Fruit fly (Drosophila melanogaster) whole organism, embryonic: ENCODE results near the gene CG7907.

ENCODE experiments used
- BEAF-32 ChIP-seq: fragments of 200-800 bp; sonication (Bioruptor generic); optimal IDR thresholded peaks from 3 replicates; lab custom pipeline; 2017; ENCODE audit warnings: missing biosample characterization, missing genetic modification characterization, mild to moderate bottlenecking, moderate library complexity, missing genetic modification reagents
- CG12659 ChIP-seq: fragments of 200-800 bp; sonication (Bioruptor generic); optimal IDR thresholded peaks from 3 replicates; lab custom pipeline; 2017; ENCODE audit warnings: mild to moderate bottlenecking, missing biosample characterization, missing genetic modification reagents, missing genetic modification characterization
- CG13287 ChIP-seq: fragments of 200-800 bp; sonication (Bioruptor generic); IDR thresholded peaks from 2 replicates; pipeline ENCODE4 v1.3.6; 2022; ENCODE audit warnings: missing biosample characterization, missing genetic modification characterization; ENCODE audit not compliant: partially characterized antibody
- CG13624 ChIP-seq: fragments of 200-800 bp; sonication (Bioruptor generic); optimal IDR thresholded peaks from 2 replicates; lab custom pipeline; 2016; ENCODE audit warnings: missing biosample characterization, missing genetic modification characterization
- CG14441 ChIP-seq: fragments of 200-800 bp; sonication (Bioruptor generic); IDR thresholded peaks from 2 replicates; pipeline ENCODE4 v1.3.6; 2022; ENCODE audit warnings: missing biosample characterization, missing genetic modification characterization
- CG14860 ChIP-seq: fragments of 200-800 bp; sonication (Bioruptor generic); IDR thresholded peaks from 3 replicates; pipeline ENCODE4 v1.3.6; 2022; ENCODE audit warnings: missing biosample characterization, missing genetic modification characterization; ENCODE audit not compliant: partially characterized antibody
- CG15011 ChIP-seq: fragments of 200-800 bp; sonication (Bioruptor generic); optimal IDR thresholded peaks from 3 replicates; lab custom pipeline; 2018; ENCODE audit warnings: missing biosample characterization, mild to moderate bottlenecking, missing genetic modification characterization
- CG1647 ChIP-seq: fragments of 200-800 bp; sonication (Bioruptor generic); optimal IDR thresholded peaks from 3 replicates; lab custom pipeline; 2016; ENCODE audit warnings: missing biosample characterization, missing genetic modification characterization
- CG2120 ChIP-seq: fragments of 200-800 bp; sonication (Bioruptor generic); optimal IDR thresholded peaks from 3 replicates; lab custom pipeline; 2016; ENCODE audit warnings: missing biosample characterization, missing genetic modification characterization
- CG2678 ChIP-seq: fragments of 200-800 bp; sonication (Bioruptor generic); optimal IDR thresholded peaks from 3 replicates; lab custom pipeline; 2019; ENCODE audit warnings: missing biosample characterization, mild to moderate bottlenecking, missing genetic modification characterization, moderate library complexity
- CG3163 ChIP-seq: fragments of 200-800 bp; sonication (Bioruptor generic); optimal IDR thresholded peaks from 3 replicates; lab custom pipeline; 2016; ENCODE audit warnings: missing biosample characterization, missing genetic modification characterization
- CG3726 ChIP-seq: fragments of 200-800 bp; sonication (Bioruptor generic); IDR thresholded peaks from 3 replicates; pipeline ENCODE4, ENCODE4 v1.3.6; 2022; ENCODE audit warnings: missing biosample characterization, missing genetic modification characterization
- CG4854 ChIP-seq: fragments of 200-800 bp; sonication (Bioruptor generic); optimal IDR thresholded peaks from 2 replicates; lab custom pipeline; 2016; ENCODE audit warnings: missing biosample characterization, missing genetic modification characterization, inconsistent platforms
- CG6791 ChIP-seq: fragments of 200-800 bp; sonication (Bioruptor generic); IDR thresholded peaks from 3 replicates; pipeline ENCODE4 v1.3.6; 2022; ENCODE audit warnings: missing biosample characterization, missing genetic modification characterization; ENCODE audit not compliant: partially characterized antibody
- CG8089 ChIP-seq: fragments of 200-800 bp; sonication (Bioruptor generic); optimal IDR thresholded peaks from 3 replicates; lab custom pipeline; 2016; ENCODE audit warnings: missing biosample characterization, missing genetic modification characterization
- CG8281 ChIP-seq: fragments of 200-800 bp; sonication (Bioruptor generic); optimal IDR thresholded peaks from 2 replicates; lab custom pipeline; 2018; ENCODE audit warnings: missing biosample characterization, mild to moderate bottlenecking, missing genetic modification characterization, moderate library complexity
- CG8290 ChIP-seq, 3 experiments: fragments of 200-800 bp; sonication (Bioruptor generic); optimal IDR thresholded peaks; 2 replicates each; lab custom pipeline; 2016 to 2019; ENCODE audit warnings: missing biosample characterization in 3 of 3, missing genetic modification characterization in 3 of 3, mild to moderate bottlenecking in 2 of 3, moderate library complexity in 1 of 3
- CG9797 ChIP-seq: fragments of 200-800 bp; sonication (Bioruptor generic); optimal IDR thresholded peaks from 3 replicates; lab custom pipeline; 2018; ENCODE audit warnings: missing biosample characterization, mild to moderate bottlenecking, missing genetic modification characterization
- Fer1 ChIP-seq: fragments of 200-800 bp; sonication (Bioruptor generic); optimal IDR thresholded peaks from 2 replicates; lab custom pipeline; 2017; ENCODE audit warnings: missing biosample characterization, mild to moderate bottlenecking, missing genetic modification characterization
- Hr39 ChIP-seq: fragments of >200 bp; optimal IDR thresholded peaks from 2 replicates; lab custom pipeline; 2017
- MESR4 ChIP-seq: fragments of 200-800 bp; sonication (Bioruptor generic); optimal IDR thresholded peaks from 2 replicates; lab custom pipeline; 2018; ENCODE audit warnings: missing biosample characterization, mild to moderate bottlenecking, missing genetic modification characterization, moderate library complexity
- Meics ChIP-seq: fragments of 200-800 bp; sonication (Bioruptor generic); optimal IDR thresholded peaks from 2 replicates; lab custom pipeline; 2017; ENCODE audit warnings: missing biosample characterization, mild to moderate bottlenecking, missing genetic modification characterization
- Rfx ChIP-seq: fragments of 200-800 bp; sonication (Bioruptor generic); IDR thresholded peaks from 2 replicates; pipeline ENCODE4 v1.3.6; 2022; ENCODE audit warnings: missing biosample characterization, missing genetic modification characterization
- Sin3A ChIP-seq: fragments of >200 bp; optimal IDR thresholded peaks from 2 replicates; lab custom pipeline; 2018
- YL-1 ChIP-seq: fragments of 200-800 bp; sonication (Bioruptor generic); optimal IDR thresholded peaks from 3 replicates; lab custom pipeline; 2017; ENCODE audit warnings: missing biosample characterization, mild to moderate bottlenecking, missing genetic modification characterization
- abd-A ChIP-seq: fragments of 200-800 bp; sonication (Bioruptor generic); optimal IDR thresholded peaks from 3 replicates; lab custom pipeline; 2019; ENCODE audit warnings: missing biosample characterization, mild to moderate bottlenecking, missing genetic modification characterization, moderate library complexity
- ac ChIP-seq: fragments of 200-800 bp; sonication (Bioruptor generic); optimal IDR thresholded peaks from 3 replicates; lab custom pipeline; 2017; ENCODE audit warnings: missing biosample characterization, mild to moderate bottlenecking, missing genetic modification characterization
- aop ChIP-seq: fragments of 200-800 bp; sonication (Bioruptor generic); IDR thresholded peaks from 2 replicates; pipeline ENCODE4 v1.3.6; 2022; ENCODE audit warnings: missing biosample characterization, missing genetic modification characterization
- az2 ChIP-seq: fragments of 200-800 bp; sonication (Bioruptor generic); optimal IDR thresholded peaks from 3 replicates; lab custom pipeline; 2016; ENCODE audit warnings: missing biosample characterization, missing genetic modification characterization
- br ChIP-seq: fragments of >200 bp; optimal IDR thresholded peaks from 2 replicates; lab custom pipeline; 2017
- caup ChIP-seq: fragments of 200-800 bp; sonication (Bioruptor generic); optimal IDR thresholded peaks from 3 replicates; lab custom pipeline; 2017; ENCODE audit warnings: missing biosample characterization, mild to moderate bottlenecking, missing genetic modification characterization, moderate library complexity; ENCODE audit not compliant: severe bottlenecking
- cg ChIP-seq: fragments of 200-800 bp; sonication (Bioruptor generic); optimal IDR thresholded peaks from 3 replicates; lab custom pipeline; 2019; ENCODE audit warnings: missing biosample characterization, mild to moderate bottlenecking, missing genetic modification characterization, moderate library complexity
- corto ChIP-seq: fragments of 200-800 bp; sonication (Bioruptor generic); optimal IDR thresholded peaks from 2 replicates; lab custom pipeline; 2016; ENCODE audit warnings: missing biosample characterization, mild to moderate bottlenecking, missing genetic modification characterization, moderate library complexity
- dati ChIP-seq: fragments of 200-800 bp; sonication (Bioruptor generic); IDR thresholded peaks from 2 replicates; pipeline ENCODE4 v1.3.6; 2022; ENCODE audit warnings: missing biosample characterization, missing genetic modification characterization
- dimm ChIP-seq: fragments of 200-800 bp; sonication (Bioruptor generic); IDR thresholded peaks from 2 replicates; pipeline ENCODE4 v1.3.6; 2022; ENCODE audit warnings: missing biosample characterization, missing genetic modification characterization
- eve ChIP-seq, 2 experiments: fragments of >200 bp; optimal IDR thresholded peaks; 2 replicates each; lab custom pipeline; 2017; ENCODE audit warnings: missing biosample characterization in 2 of 2, missing genetic modification characterization in 2 of 2
- gfzf ChIP-seq: fragments of 200-800 bp; sonication (Bioruptor generic); optimal IDR thresholded peaks from 2 replicates; lab custom pipeline; 2016; ENCODE audit warnings: missing biosample characterization, mild to moderate bottlenecking, missing genetic modification characterization, moderate library complexity
- hbn ChIP-seq: fragments of 200-800 bp; sonication (Bioruptor generic); IDR thresholded peaks from 2 replicates; pipeline ENCODE4 v1.3.6; 2022; ENCODE audit warnings: missing biosample characterization, missing genetic modification characterization; ENCODE audit not compliant: partially characterized antibody
- lilli ChIP-seq: fragments of 200-800 bp; sonication (Bioruptor generic); optimal IDR thresholded peaks from 3 replicates; lab custom pipeline; 2016; ENCODE audit warnings: missing biosample characterization, missing genetic modification characterization
- pho ChIP-seq: fragments of 200-800 bp; sonication (Bioruptor generic); optimal IDR thresholded peaks from 2 replicates; lab custom pipeline; 2016; ENCODE audit warnings: missing biosample characterization, missing genetic modification characterization
- phol ChIP-seq: fragments of 200-800 bp; sonication (Bioruptor generic); optimal IDR thresholded peaks from 3 replicates; lab custom pipeline; 2018; ENCODE audit warnings: missing biosample characterization, mild to moderate bottlenecking, missing genetic modification characterization, moderate library complexity
- psq ChIP-seq: fragments of 200-800 bp; sonication (Bioruptor generic); optimal IDR thresholded peaks from 2 replicates; lab custom pipeline; 2017; ENCODE audit warnings: missing biosample characterization, missing genetic modification characterization
- shn ChIP-seq: fragments of 200-800 bp; sonication (Bioruptor generic); optimal IDR thresholded peaks from 3 replicates; lab custom pipeline; 2016; ENCODE audit warnings: missing biosample characterization, missing genetic modification characterization
- tap ChIP-seq: fragments of 200-800 bp; optimal IDR thresholded peaks from 3 replicates; lab custom pipeline; 2019; ENCODE audit warnings: missing biosample characterization, mild to moderate bottlenecking, missing genetic modification characterization, moderate library complexity
- tio ChIP-seq: fragments of 200-800 bp; sonication (Bioruptor generic); optimal IDR thresholded peaks from 2 replicates; lab custom pipeline; 2017; ENCODE audit warnings: missing biosample characterization, missing genetic modification characterization, inconsistent platforms
- twi ChIP-seq: fragments of 200-800 bp; optimal IDR thresholded peaks from 2 replicates; lab custom pipeline; 2019; ENCODE audit warnings: missing biosample characterization, mild to moderate bottlenecking, missing genetic modification characterization, moderate library complexity
- z ChIP-seq: fragments of 200-800 bp; sonication (Bioruptor generic); IDR thresholded peaks from 3 replicates; pipeline ENCODE4 v1.3.6; 2022; ENCODE audit warnings: missing biosample characterization, missing genetic modification characterization

The CG7907 gene

dm6 chr3R:21376859-21377607 lies 26.5 kb upstream of the CG7907 start (continued):
- TF ChIP-seq CG4854 (GFP tag; lab: Kevin White, UChicago) (no peak), tio (GFP tag; lab: Kevin White, UChicago) (no peak), shn (GFP tag; lab: Kevin White, UChicago) (no peak), cg (GFP tag; lab: Kevin White, UChicago) (no peak), CG13287 (peak; percentile 88), CG2120 (peak; percentile 10), CG15011 (GFP tag; lab: Kevin White, UChicago) (no peak), gfzf (peak; percentile 51), hbn (GFP tag; lab: Robert Waterston, UW) (peak; percentile 88), CG13624 (GFP tag; lab: Kevin White, UChicago) (peak; percentile 8), corto (GFP tag; lab: Kevin White, UChicago) (no peak), tap (tag; lab: Kevin White, UChicago) (no peak), Hr39 (no peak), CG14441 (GFP tag; lab: Robert Waterston, UW) (no peak), CG6791 (GFP tag; lab: Robert Waterston, UW) (peak; percentile 79), aop (GFP tag; lab: Robert Waterston, UW) (no peak), ac (GFP tag; lab: Kevin White, UChicago) (peak; percentile 10), CG3726 (GFP tag; lab: Robert Waterston, UW) (no peak), Rfx (GFP tag; lab: Robert Waterston, UW) (peak; percentile 44), dimm (GFP tag; lab: Robert Waterston, UW) (no peak), abd-A (tag; lab: Kevin White, UChicago) (no peak), Fer1 (GFP tag; lab: Kevin White, UChicago) (peak; percentile 13), caup (GFP tag; lab: Kevin White, UChicago) (no peak), lilli (GFP tag; lab: Kevin White, UChicago) (peak; percentile 40), CG12659 (peak; percentile 47), CG1647 (GFP tag; lab: Kevin White, UChicago) (no peak), z (no peak), CG3163 (GFP tag; lab: Kevin White, UChicago) (no peak), BEAF-32 (peak; percentile 93), phol (tag; lab: Kevin White, UChicago) (peak; percentile 85), dati (GFP tag; lab: Robert Waterston, UW) (no peak), YL-1 (peak; percentile 4), CG8089 (peak; percentile 29), CG8290 (GFP tag; optimal IDR thresholded peaks at IDR 0.05; lab: Kevin White, UChicago) (peak; percentile 44), CG8290 (tag; optimal IDR thresholded peaks at IDR 0.05; lab: Kevin White, UChicago) (peak in 1 of 2 experiments; percentile 49), psq (no peak), Meics (peak; percentile 27), pho (no peak), CG2678 (tag; lab: Kevin White, UChicago) (peak; percentile 9), CG14860 (GFP tag; lab: Robert Waterston, UW) (peak; percentile 79), Sin3A (lab: Kevin White, UChicago) (no peak), twi (tag; lab: Kevin White, UChicago) (no peak), az2 (no peak), CG9797 (GFP tag; lab: Kevin White, UChicago) (peak; percentile 54), eve (GFP tag; optimal IDR thresholded peaks at IDR 0.05; lab: Kevin White, UChicago) (no peak), CG8281 (no peak), MESR4 (GFP tag; lab: Kevin White, UChicago) (peak; percentile 91), br (lab: Kevin White, UChicago) (no peak)
